Fruit fly (Drosophila melanogaster): ENCODE data around the gene Cht11.

Cht11 gene

dm6 chrX:6874918-6875454 is 25.7 kb upstream of the Cht11 start:
- TF ChIP-seq tup (GFP tag; optimal IDR thresholded peaks at IDR 0.05): no peak
- TF ChIP-seq wek (GFP tag; optimal IDR thresholded peaks at IDR 0.05): peak; percentile 85
- 0 out of 2 replicates have a peak, but pooled peaks have one; percentile 12 for TF ChIP-seq seq (GFP tag; IDR thresholded peaks at IDR 0.05)
- TF ChIP-seq grau (tag; optimal IDR thresholded peaks at IDR 0.05): peak; percentile 16
- peak; percentile 9 for TF ChIP-seq Med (GFP tag)
- TF ChIP-seq CG17328 (GFP tag; IDR thresholded peaks at IDR 0.05): no peak
- TF ChIP-seq cg (GFP tag; optimal IDR thresholded peaks at IDR 0.05): peak; percentile 80
- no peak for TF ChIP-seq Pdp1 (GFP tag; optimal IDR thresholded peaks at IDR 0.05)
- TF ChIP-seq CG8924 (tag; optimal IDR thresholded peaks at IDR 0.05): peak; percentile 30
- no peak for TF ChIP-seq Mrtf (GFP tag; IDR thresholded peaks at IDR 0.05)
- no peak for TF ChIP-seq zen (tag; optimal IDR thresholded peaks at IDR 0.05)
- TF ChIP-seq Lhr (GFP tag; optimal IDR thresholded peaks at IDR 0.05): no peak
- peak; percentile 35 for TF ChIP-seq CG2712 (tag; optimal IDR thresholded peaks at IDR 0.05)
- TF ChIP-seq CG4360 (GFP tag; IDR thresholded peaks at IDR 0.05): peak; percentile 49; the same call in 1 of the 2 replicates
- TF ChIP-seq CG17912 (GFP tag; optimal IDR thresholded peaks at IDR 0.05): no peak
- no peak for TF ChIP-seq Gsc (GFP tag; IDR thresholded peaks at IDR 0.05)
- no peak for TF ChIP-seq h (optimal IDR thresholded peaks at IDR 0.05)
- TF ChIP-seq salm (tag; optimal IDR thresholded peaks at IDR 0.05): no peak
- TF ChIP-seq CG13894 (tag; optimal IDR thresholded peaks at IDR 0.05): peak; percentile 45
- peak; percentile 67 for TF ChIP-seq sqz (GFP tag; optimal IDR thresholded peaks at IDR 0.05)
- no peak for TF ChIP-seq usp (GFP tag; optimal IDR thresholded peaks at IDR 0.05)
- TF ChIP-seq D19A (tag; optimal IDR thresholded peaks at IDR 0.05): peak; percentile 25
- TF ChIP-seq abd-A (tag; optimal IDR thresholded peaks at IDR 0.05): peak; percentile 43
- peak; percentile 4 for TF ChIP-seq CG13424 (tag; optimal IDR thresholded peaks at IDR 0.05)
- peak; percentile 44 for TF ChIP-seq Nf-YC (tag; optimal IDR thresholded peaks at IDR 0.05)
- TF ChIP-seq CG2678 (tag; optimal IDR thresholded peaks at IDR 0.05): peak; percentile 38
- TF ChIP-seq Nf-YB (GFP tag; optimal IDR thresholded peaks at IDR 0.05): peak; percentile 13
- no peak for TF ChIP-seq br (optimal IDR thresholded peaks at IDR 0.05)
- TF ChIP-seq CG12659 (GFP tag; optimal IDR thresholded peaks at IDR 0.05): no peak
- no peak for TF ChIP-seq mld (GFP tag; IDR thresholded peaks at IDR 0.05; ENCODE audit: partially characterized antibody)
- TF ChIP-seq pan (optimal IDR thresholded peaks at IDR 0.05): no peak
- TF ChIP-seq pan (GFP tag; optimal IDR thresholded peaks at IDR 0.05 in 1 of 2, IDR thresholded peaks at IDR 0.05 in 1 of 2): peak in 1 of 2 experiments; percentile 10
- TF ChIP-seq CG17829 (tag; optimal IDR thresholded peaks at IDR 0.05): peak; percentile 15
- peak; percentile 29 for TF ChIP-seq unpg (GFP tag; optimal IDR thresholded peaks at IDR 0.05)
- no peak for TF ChIP-seq Hr39 (optimal IDR thresholded peaks at IDR 0.05)
- no peak for TF ChIP-seq emc (GFP tag; optimal IDR thresholded peaks at IDR 0.05)
- TF ChIP-seq CG15269 (tag; optimal IDR thresholded peaks at IDR 0.05): peak; percentile 17
- TF ChIP-seq row (GFP tag; IDR thresholded peaks at IDR 0.05): peak; percentile 12; the same call in 1 of the 3 replicates
- peak; percentile 39 for TF ChIP-seq CG11504 (tag; optimal IDR thresholded peaks at IDR 0.05)
- TF ChIP-seq Rfx (GFP tag; IDR thresholded peaks at IDR 0.05): 0 out of 2 replicates have a peak, but pooled peaks have one; percentile 18
- TF ChIP-seq knrl (GFP tag; IDR thresholded peaks at IDR 0.05; ENCODE audit: partially characterized antibody): 0 out of 3 replicates have a peak, but pooled peaks have one; percentile 6
- TF ChIP-seq crol (GFP tag; IDR thresholded peaks at IDR 0.05): peak; percentile 70
- peak; percentile 23 for TF ChIP-seq sd (tag; optimal IDR thresholded peaks at IDR 0.05)
- TF ChIP-seq CG18619 (GFP tag; optimal IDR thresholded peaks at IDR 0.05): no peak
- TF ChIP-seq dmrt99B (tag; optimal IDR thresholded peaks at IDR 0.05): peak; percentile 32
- TF ChIP-seq exex (tag; optimal IDR thresholded peaks at IDR 0.05): no peak
- no peak for TF ChIP-seq CG4820 (GFP tag; optimal IDR thresholded peaks at IDR 0.05)
- no peak for TF ChIP-seq Jarid2 (GFP tag; optimal IDR thresholded peaks at IDR 0.05)
- TF ChIP-seq CG12391 (tag; optimal IDR thresholded peaks at IDR 0.05): peak; percentile 28
- TF ChIP-seq nom (GFP tag; optimal IDR thresholded peaks at IDR 0.05): peak; percentile 11
